Worm (Caenorhabditis elegans): ENCODE measurements around the gene T04B2.7.

T04B2.7 gene

DNA sequence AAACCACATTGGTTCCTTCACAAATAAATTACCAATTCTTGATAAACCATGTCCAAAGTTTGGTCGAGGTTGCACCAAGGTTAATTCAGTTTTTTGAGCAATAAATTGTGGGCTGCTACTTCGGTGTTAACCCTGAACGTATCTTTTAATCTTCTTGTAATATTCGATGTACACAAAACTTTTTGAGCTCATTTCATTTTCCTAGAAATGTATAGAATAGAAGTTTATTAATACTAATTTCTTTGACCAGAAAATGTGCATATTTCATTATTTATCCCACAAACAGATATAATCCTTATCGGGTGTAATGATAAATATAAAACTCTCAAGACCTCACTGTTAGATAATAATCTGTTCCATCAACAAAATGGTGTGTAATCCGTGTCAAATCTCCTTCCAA is 7.9 kb upstream of the T04B2.7 start:
- TF ChIP-seq nhr-21 (tag; optimal IDR thresholded peaks at IDR 0.05), result no peak
- no peak for TF ChIP-seq nhr-6 (tag; optimal IDR thresholded peaks at IDR 0.05)
- TF ChIP-seq unc-62 (GFP tag; optimal IDR thresholded peaks at IDR 0.05), result no peak
- TF ChIP-seq elt-1 (tag; optimal IDR thresholded peaks at IDR 0.05), result no peak
- TF ChIP-seq gmeb-1 (tag; optimal IDR thresholded peaks at IDR 0.05), result no peak
- no peak for TF ChIP-seq nhr-25 (tag; optimal IDR thresholded peaks at IDR 0.05)
- TF ChIP-seq nhr-10 (tag; optimal IDR thresholded peaks at IDR 0.05), result no peak
- no peak for TF ChIP-seq ztf-1 (GFP tag; conservative IDR thresholded peaks at IDR 0.05)
- TF ChIP-seq nhr-237 (tag; optimal IDR thresholded peaks at IDR 0.05), result no peak

DNA sequence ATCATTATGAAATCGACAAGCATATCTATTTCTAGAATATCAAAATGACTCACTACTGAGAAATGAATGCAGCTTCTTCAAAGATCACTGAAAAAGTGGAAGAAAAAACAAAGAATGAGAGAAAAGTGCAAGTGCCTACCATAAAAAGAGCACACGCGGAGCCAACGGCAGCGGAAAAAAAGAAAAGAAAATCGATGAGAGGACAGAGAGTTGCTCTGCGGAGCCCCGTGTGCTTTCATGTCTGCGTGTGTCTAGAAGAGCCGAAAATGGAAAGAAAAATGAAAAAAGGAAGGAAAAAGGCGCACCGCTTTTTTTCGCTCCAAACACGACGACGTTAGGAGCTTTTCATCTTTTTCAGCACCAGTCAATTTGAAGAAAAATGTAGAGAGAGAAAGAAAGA is 6.7 kb upstream of the T04B2.7 start, which contains the start of gene ipla-7:
Gene ipla-7 (minus strand): TSS at position 122 of the 400 bp plus-strand sequence.
- TF ChIP-seq lsy-2 (tag; optimal IDR thresholded peaks at IDR 0.05), result peak in 1 of 2 experiments; percentile 21
- no peak for TF ChIP-seq unc-62 (GFP tag; optimal IDR thresholded peaks at IDR 0.05)
- no peak for TF ChIP-seq lin-39 (tag; optimal IDR thresholded peaks at IDR 0.05)
- peak in 1 of 2 experiments; percentile 33 for TF ChIP-seq mdl-1 (tag; optimal IDR thresholded peaks at IDR 0.05)
- peak; percentile 70 for TF ChIP-seq C34F6.9 (tag; optimal IDR thresholded peaks at IDR 0.05)
- TF ChIP-seq ceh-16 (tag; optimal IDR thresholded peaks at IDR 0.05), result no peak
- TF ChIP-seq F13H6.1 (tag; optimal IDR thresholded peaks at IDR 0.05), result peak; percentile 29
- no peak for TF ChIP-seq unc-39 (tag; optimal IDR thresholded peaks at IDR 0.05)
- peak; percentile 11 for TF ChIP-seq nhr-129 (tag; optimal IDR thresholded peaks at IDR 0.05)
- peak; percentile 62 for TF ChIP-seq fos-1 (tag; optimal IDR thresholded peaks at IDR 0.05)
- TF ChIP-seq unc-55 (GFP tag; optimal IDR thresholded peaks at IDR 0.05), result peak; percentile 29
- TF ChIP-seq crh-2 (tag; optimal IDR thresholded peaks at IDR 0.05), result peak; percentile 62
- no peak for TF ChIP-seq ztf-11 (tag; optimal IDR thresholded peaks at IDR 0.05)
- no peak for TF ChIP-seq ceh-82 (tag; optimal IDR thresholded peaks at IDR 0.05)
- peak; percentile 31 for TF ChIP-seq zag-1 (tag; optimal IDR thresholded peaks at IDR 0.05)
- TF ChIP-seq snpc-4 (tag; optimal IDR thresholded peaks at IDR 0.05), result peak; percentile 5
- TF ChIP-seq peb-1 (tag; optimal IDR thresholded peaks at IDR 0.05), result no peak
- no peak for TF ChIP-seq ZK546.5 (tag; optimal IDR thresholded peaks at IDR 0.05)

- TF ChIP-seq fos-1 (tag; optimal IDR thresholded peaks at IDR 0.05), result peak; percentile 57
- TF ChIP-seq blmp-1 (tag; optimal IDR thresholded peaks at IDR 0.05; ENCODE audit: insufficient read depth), result no peak
Observed at ce11 chrIV:10060795-10061194, 4.8 kb upstream of the T04B2.7 start.

- TF ChIP-seq ztf-11 (tag; optimal IDR thresholded peaks at IDR 0.05), result no peak
- no peak for TF ChIP-seq ztf-1 (GFP tag; conservative IDR thresholded peaks at IDR 0.05)
- TF ChIP-seq nhr-21 (tag; optimal IDR thresholded peaks at IDR 0.05), result no peak
- TF ChIP-seq elt-1 (tag; optimal IDR thresholded peaks at IDR 0.05), result no peak
- peak; percentile 7 for TF ChIP-seq sma-3 (GFP tag; optimal IDR thresholded peaks at IDR 0.05)
- no peak for TF ChIP-seq unc-39 (tag; optimal IDR thresholded peaks at IDR 0.05)
- peak; percentile 77 for TF ChIP-seq sma-9 (GFP tag; optimal IDR thresholded peaks at IDR 0.05)
- TF ChIP-seq sma-9 (tag; optimal IDR thresholded peaks at IDR 0.05), result no peak
- TF ChIP-seq mdl-1 (tag; optimal IDR thresholded peaks at IDR 0.05), result no peak
- no peak for TF ChIP-seq nhr-6 (tag; optimal IDR thresholded peaks at IDR 0.05)
- TF ChIP-seq unc-62 (GFP tag; optimal IDR thresholded peaks at IDR 0.05), result no peak
- no peak for TF ChIP-seq C34F6.9 (tag; optimal IDR thresholded peaks at IDR 0.05)
- no peak for TF ChIP-seq nhr-25 (tag; optimal IDR thresholded peaks at IDR 0.05)
- no peak for TF ChIP-seq ceh-82 (tag; optimal IDR thresholded peaks at IDR 0.05)
- no peak for TF ChIP-seq lin-39 (tag; optimal IDR thresholded peaks at IDR 0.05)
- TF ChIP-seq gmeb-1 (tag; optimal IDR thresholded peaks at IDR 0.05), result no peak
- TF ChIP-seq sem-4 (tag; optimal IDR thresholded peaks at IDR 0.05), result no peak
- TF ChIP-seq dmd-4 (tag; optimal IDR thresholded peaks at IDR 0.05), result no peak
- TF ChIP-seq R02D3.7 (tag; optimal IDR thresholded peaks at IDR 0.05), result no peak
- TF ChIP-seq skn-1 (tag; optimal IDR thresholded peaks at IDR 0.05), result no peak
- TF ChIP-seq ama-1 (optimal IDR thresholded peaks at IDR 0.05), result no peak
- peak; percentile 55 for TF ChIP-seq F13H6.1 (tag; optimal IDR thresholded peaks at IDR 0.05)
- no peak for TF ChIP-seq nhr-11 (tag; optimal IDR thresholded peaks at IDR 0.05)
- no peak for TF ChIP-seq blmp-1 (tag; optimal IDR thresholded peaks at IDR 0.05; ENCODE audit: insufficient read depth)
- no peak for TF ChIP-seq nhr-237 (tag; optimal IDR thresholded peaks at IDR 0.05)
- TF ChIP-seq crh-2 (tag; optimal IDR thresholded peaks at IDR 0.05), result peak; percentile 99
- no peak for TF ChIP-seq mbf-1 (tag; optimal IDR thresholded peaks at IDR 0.05)
- TF ChIP-seq elt-3 (tag; optimal IDR thresholded peaks at IDR 0.05), result no peak
- no peak for TF ChIP-seq aly-2 (tag; optimal IDR thresholded peaks at IDR 0.05)
- no peak for TF ChIP-seq ceh-16 (tag; optimal IDR thresholded peaks at IDR 0.05)
- no peak for TF ChIP-seq snpc-4 (tag; optimal IDR thresholded peaks at IDR 0.05)
- peak; percentile 42 for TF ChIP-seq egl-27 (tag; optimal IDR thresholded peaks at IDR 0.05)
- no peak for TF ChIP-seq nhr-23 (tag; optimal IDR thresholded peaks at IDR 0.05)
- TF ChIP-seq peb-1 (tag; optimal IDR thresholded peaks at IDR 0.05), result no peak
- TF ChIP-seq ZK546.5 (tag; optimal IDR thresholded peaks at IDR 0.05), result no peak
- no peak for TF ChIP-seq lin-11 (tag; optimal IDR thresholded peaks at IDR 0.05)
- TF ChIP-seq nhr-77 (tag; optimal IDR thresholded peaks at IDR 0.05), result no peak
- TF ChIP-seq ztf-4 (tag; optimal IDR thresholded peaks at IDR 0.05), result no peak
- no peak for TF ChIP-seq zag-1 (tag; optimal IDR thresholded peaks at IDR 0.05)
- peak; percentile 76 for TF ChIP-seq fos-1 (tag; optimal IDR thresholded peaks at IDR 0.05)
- no peak for TF ChIP-seq lin-13 (GFP tag; optimal IDR thresholded peaks at IDR 0.05)
- no peak for TF ChIP-seq nhr-12 (tag; optimal IDR thresholded peaks at IDR 0.05)
Observed at ce11 chrIV:10059175-10059574, 3.1 kb upstream of the T04B2.7 start.

Measured in whole organism, L2 larva.